Worm (Caenorhabditis elegans) whole organism, L3 larva: Measurements from ENCODE around the gene C01B10.44.

ENCODE experiments used
- lsy-12 ChIP-seq: sonication (generic microtip); optimal IDR thresholded peaks from 2 replicates; lab custom pipeline; 2016; ENCODE audit warnings: mild to moderate bottlenecking, missing genetic modification characterization, missing compliant biosample characterization
- ztf-4 ChIP-seq: fragments of 150-350 bp; optimal IDR thresholded peaks from 2 replicates; lab custom pipeline; 2014; ENCODE audit warnings: missing biosample characterization, missing genetic modification characterization

ce11 chrIV:6667898-6668297, 44.4 kb downstream of the C01B10.44 start, which contains the start of gene Y73B6A.1:
- no peak for TF ChIP-seq lsy-12
- TF ChIP-seq ztf-4 (tag; lab: Kevin White, UChicago), result no peak
